Worm (Caenorhabditis elegans): Measurements from ENCODE around the gene T05C7.8.

T05C7.8 gene

DNA sequence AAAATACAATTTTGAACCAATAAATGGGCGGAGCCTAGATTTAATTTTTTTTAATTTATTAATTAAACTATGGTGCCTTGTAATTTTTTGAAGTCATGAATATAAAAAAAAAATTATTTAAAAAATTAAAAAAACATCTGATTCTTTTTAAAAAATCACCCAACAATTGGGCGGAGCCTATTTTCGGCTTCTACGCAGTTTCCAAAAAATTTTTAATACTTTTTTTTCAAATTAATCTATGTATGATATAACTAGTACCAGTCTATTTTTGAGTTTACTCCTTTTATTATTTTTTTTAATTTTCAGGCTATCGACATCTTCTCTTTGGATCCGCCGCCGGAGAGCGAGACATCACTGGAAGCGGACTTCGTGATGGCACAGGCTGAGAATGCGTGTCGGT is 15.5 kb downstream of the T05C7.8 start, which contains the start of gene tpa-1:
tpa-1 (plus strand) TSS at position 301 of the 400 bp plus-strand sequence.
- TF ChIP-seq mep-1 (tag; optimal IDR thresholded peaks at IDR 0.05) (no peak), hlh-4 (tag; optimal IDR thresholded peaks at IDR 0.05) (no peak), ceh-8 (GFP tag; optimal IDR thresholded peaks at IDR 0.05) (no peak), nhr-85 (tag) (no peak), Y116A8C.19 (tag; optimal IDR thresholded peaks at IDR 0.05; ENCODE audit: borderline replicate concordance) (no peak), C04F5.9 (tag; optimal IDR thresholded peaks at IDR 0.05) (no peak), fkh-8 (tag; optimal IDR thresholded peaks at IDR 0.05) (no peak), nhr-76 (tag; optimal IDR thresholded peaks at IDR 0.05) (no peak), efl-1 (optimal IDR thresholded peaks at IDR 0.05) (no peak), efl-1 (GFP tag; optimal IDR thresholded peaks at IDR 0.05 in 1 of 2) (no peak), unc-30 (tag; optimal IDR thresholded peaks at IDR 0.05) (no peak), zag-1 (tag; optimal IDR thresholded peaks at IDR 0.05) (no peak), xbp-1 (tag; optimal IDR thresholded peaks at IDR 0.05) (no peak), mdl-1 (tag; optimal IDR thresholded peaks at IDR 0.05) (no peak), ama-1 (optimal IDR thresholded peaks at IDR 0.05) (no peak)

DNA sequence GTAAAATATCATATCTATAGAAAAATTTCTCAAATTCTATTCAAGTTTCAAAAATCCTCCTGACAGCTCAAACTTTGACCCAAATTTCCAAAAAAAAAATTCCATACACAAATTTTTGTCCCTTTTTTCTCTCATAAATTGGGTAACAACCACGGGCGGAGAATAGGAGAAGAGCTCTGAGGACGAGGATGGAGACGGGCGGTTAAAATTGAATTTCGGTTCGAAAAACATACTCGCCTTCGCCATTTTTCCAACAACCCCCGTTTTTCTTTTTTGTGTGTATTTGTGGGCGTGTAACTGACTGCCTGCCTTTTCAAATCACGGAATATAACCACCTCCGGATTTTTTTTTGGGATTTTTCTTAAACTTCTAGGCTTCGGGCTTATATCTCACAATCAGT is 21.5 kb downstream of the T05C7.8 start:
- TF ChIP-seq fkh-10 (GFP tag; optimal IDR thresholded peaks at IDR 0.05) (peak; percentile 24), lin-14 (GFP tag; optimal IDR thresholded peaks at IDR 0.05) (peak; percentile 6), aha-1 (tag; optimal IDR thresholded peaks at IDR 0.05) (no peak)

DNA sequence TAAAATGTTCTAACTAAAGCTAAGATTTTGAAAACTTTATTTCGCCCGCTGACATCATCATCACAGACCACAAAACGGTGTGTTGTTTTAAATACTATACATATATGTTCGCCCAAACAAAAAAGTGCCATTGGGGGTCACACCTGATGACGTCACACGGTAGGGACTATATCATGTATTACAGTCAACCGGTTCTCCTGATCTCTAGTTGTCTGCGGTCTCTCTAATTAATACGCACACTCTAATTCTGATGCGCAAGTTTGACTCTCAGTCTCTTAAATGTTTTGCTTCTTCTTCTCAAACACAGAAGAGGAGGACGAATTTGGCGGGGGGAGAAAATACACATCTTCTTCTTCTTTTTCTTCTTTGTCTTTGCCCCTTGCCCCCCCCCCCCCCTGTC is 26.7 kb downstream of the T05C7.8 start:
- TF ChIP-seq nhr-12 (tag; optimal IDR thresholded peaks at IDR 0.05) (no peak), snu-23 (GFP tag; optimal IDR thresholded peaks at IDR 0.05) (peak; percentile 68), nhr-11 (tag; optimal IDR thresholded peaks at IDR 0.05) (no peak), xbp-1 (tag; optimal IDR thresholded peaks at IDR 0.05) (peak; percentile 3), grh-1 (GFP tag; IDR thresholded peaks at IDR 0.05) (peak; percentile 94), elt-3 (tag; optimal IDR thresholded peaks at IDR 0.05) (peak in 3 of 6 experiments; percentile 31 to 69 (median 52)), C16A3.4 (tag; optimal IDR thresholded peaks at IDR 0.05) (no peak), blmp-1 (tag; optimal IDR thresholded peaks at IDR 0.05) (peak; percentile 56), sup-37 (GFP tag; optimal IDR thresholded peaks at IDR 0.05) (no peak), unc-130 (tag; optimal IDR thresholded peaks at IDR 0.05) (peak; percentile 36), snpc-4 (tag; optimal IDR thresholded peaks at IDR 0.05) (no peak), fkh-8 (tag; optimal IDR thresholded peaks at IDR 0.05) (no peak), zip-4 (GFP tag; optimal IDR thresholded peaks at IDR 0.05) (no peak), nhr-77 (tag; optimal IDR thresholded peaks at IDR 0.05) (no peak), mdl-1 (tag; optimal IDR thresholded peaks at IDR 0.05) (peak in 1 of 2 experiments; percentile 50), sox-4 (tag; optimal IDR thresholded peaks at IDR 0.05) (no peak), ets-5 (GFP tag; IDR thresholded peaks at IDR 0.05) (no peak), egl-27 (tag; optimal IDR thresholded peaks at IDR 0.05) (no peak), lin-13 (GFP tag; optimal IDR thresholded peaks at IDR 0.05) (peak; percentile 7), lsy-2 (tag; optimal IDR thresholded peaks at IDR 0.05) (peak in 1 of 2 experiments; percentile 46), nhr-19 (GFP tag; conservative IDR thresholded peaks at IDR 0.05) (peak; percentile 53), lin-14 (GFP tag; optimal IDR thresholded peaks at IDR 0.05) (peak; percentile 76), efl-1 (optimal IDR thresholded peaks at IDR 0.05) (peak in 1 of 2 experiments; percentile 7), efl-1 (GFP tag; optimal IDR thresholded peaks at IDR 0.05 in 1 of 2) (peak in 1 of 2 experiments; percentile 8), nhr-71 (tag; optimal IDR thresholded peaks at IDR 0.05) (peak; percentile 74), dpl-1 (GFP tag; optimal IDR thresholded peaks at IDR 0.05) (peak in 1 of 3 experiments; percentile 10), ceh-88 (GFP tag; IDR thresholded peaks at IDR 0.05) (no peak), ceh-8 (GFP tag; optimal IDR thresholded peaks at IDR 0.05) (peak; percentile 48), swsn-7 (tag; optimal IDR thresholded peaks at IDR 0.05) (peak; percentile 5), F16B12.6 (tag; optimal IDR thresholded peaks at IDR 0.05) (no peak), lin-35 (GFP tag; optimal IDR thresholded peaks at IDR 0.05) (peak in 1 of 2 experiments; percentile 61), tbx-2 (tag; optimal IDR thresholded peaks at IDR 0.05) (peak; percentile 51), nhr-85 (tag) (peak; percentile 97), nhr-47 (tag; optimal IDR thresholded peaks at IDR 0.05) (peak; percentile 44), pqm-1 (tag; optimal IDR thresholded peaks at IDR 0.05) (no peak), nhr-20 (tag; optimal IDR thresholded peaks at IDR 0.05) (peak; percentile 74), ztf-4 (tag; optimal IDR thresholded peaks at IDR 0.05) (peak; percentile 1), nhr-90 (tag; optimal IDR thresholded peaks at IDR 0.05; ENCODE audit: poor library complexity) (peak; percentile 74)

Data from whole organism, L1 larva.